Worm (Caenorhabditis elegans) whole organism, mixed stage, embryonic: ENCODE data around the gene ptp-4A2.

Experiments
- bed-3 ChIP-seq: fragments of 200-800 bp; sonication (Bioruptor generic); optimal IDR thresholded peaks from 3 replicates; lab custom pipeline; 2018; ENCODE audit warnings: mild to moderate bottlenecking, missing genetic modification characterization, moderate library complexity, missing compliant biosample characterization
- blmp-1 ChIP-seq: fragments of 150-350 bp; optimal IDR thresholded peaks from 2 replicates; lab custom pipeline; 2014; ENCODE audit warnings: missing biosample characterization, missing genetic modification characterization
- ceh-43 ChIP-seq: fragments of 200-800 bp; sonication (Bioruptor generic); optimal IDR thresholded peaks from 2 replicates; lab custom pipeline; 2018; ENCODE audit warnings: mild to moderate bottlenecking, missing genetic modification characterization, moderate library complexity, missing compliant biosample characterization
- ceh-83 ChIP-seq: fragments of 200-800 bp; sonication (Bioruptor generic); optimal IDR thresholded peaks from 2 replicates; lab custom pipeline; 2018; ENCODE audit warnings: mild to moderate bottlenecking, missing genetic modification characterization, missing compliant biosample characterization
- ces-1 ChIP-seq: fragments of 150-350 bp; optimal IDR thresholded peaks from 2 replicates; lab custom pipeline; 2014; ENCODE audit warnings: missing biosample characterization, missing genetic modification reagents, missing genetic modification characterization
- drap-1 ChIP-seq: fragments of 200-800 bp; sonication (Bioruptor generic); optimal IDR thresholded peaks from 3 replicates; lab custom pipeline; 2018; ENCODE audit warnings: mild to moderate bottlenecking, missing genetic modification characterization, missing compliant biosample characterization
- elt-1 ChIP-seq: sonication (generic microtip); optimal IDR thresholded peaks from 2 replicates; lab custom pipeline; 2017; ENCODE audit warnings: missing genetic modification characterization, mild to moderate bottlenecking, missing compliant biosample characterization, antibody characterized with exemption, moderate library complexity, borderline replicate concordance; ENCODE audit not compliant: insufficient read depth
- elt-3 ChIP-seq: fragments of 150-350 bp; optimal IDR thresholded peaks from 2 replicates; lab custom pipeline; 2014; ENCODE audit warnings: missing biosample characterization, missing genetic modification characterization
- flh-1 ChIP-seq: fragments of 200-800 bp; sonication (Bioruptor generic); optimal IDR thresholded peaks from 2 replicates; lab custom pipeline; 2018; ENCODE audit warnings: mild to moderate bottlenecking, missing genetic modification characterization, moderate library complexity, missing compliant biosample characterization
- ham-2 ChIP-seq: fragments of 200-800 bp; sonication (Bioruptor generic); optimal IDR thresholded peaks from 2 replicates; lab custom pipeline; 2018; ENCODE audit warnings: mild to moderate bottlenecking, missing genetic modification characterization, missing compliant biosample characterization
- hlh-1 ChIP-seq: fragments of 150-350 bp; optimal IDR thresholded peaks from 2 replicates; lab custom pipeline; 2014; ENCODE audit warnings: missing biosample characterization, missing genetic modification reagents, missing genetic modification characterization
- lin-13 ChIP-seq: fragments of 150-350 bp; optimal IDR thresholded peaks from 2 replicates; lab custom pipeline; 2014; ENCODE audit warnings: missing biosample characterization, missing genetic modification characterization
- lin-32 ChIP-seq: fragments of 200-800 bp; sonication (Bioruptor generic); optimal IDR thresholded peaks from 2 replicates; lab custom pipeline; 2018; ENCODE audit warnings: mild to moderate bottlenecking, missing genetic modification characterization, missing compliant biosample characterization
- lsy-2 ChIP-seq: fragments of 150-350 bp; optimal IDR thresholded peaks from 2 replicates; lab custom pipeline; 2014; ENCODE audit warnings: missing biosample characterization, missing genetic modification characterization
- mep-1 ChIP-seq: fragments of 150-350 bp; optimal IDR thresholded peaks from 2 replicates; lab custom pipeline; 2017; ENCODE audit warnings: missing biosample characterization, missing genetic modification reagents, missing genetic modification characterization, inconsistent platforms
- mls-2 ChIP-seq: sonication (generic microtip); optimal IDR thresholded peaks from 2 replicates; lab custom pipeline; 2016; ENCODE audit warnings: mild to moderate bottlenecking, missing genetic modification characterization, moderate library complexity, missing compliant biosample characterization
- nhr-12 ChIP-seq: fragments of 150-350 bp; optimal IDR thresholded peaks from 2 replicates; lab custom pipeline; 2014; ENCODE audit warnings: missing biosample characterization, missing genetic modification characterization
- nhr-2 ChIP-seq: fragments of 150-350 bp; optimal IDR thresholded peaks from 2 replicates; lab custom pipeline; 2014; ENCODE audit warnings: missing biosample characterization, missing genetic modification characterization
- nhr-237 ChIP-seq: fragments of 150-350 bp; optimal IDR thresholded peaks from 2 replicates; lab custom pipeline; 2014; ENCODE audit warnings: missing biosample characterization, missing genetic modification characterization
- nhr-28 ChIP-seq: fragments of 150-350 bp; optimal IDR thresholded peaks from 2 replicates; lab custom pipeline; 2014; ENCODE audit warnings: missing biosample characterization, missing genetic modification characterization
- pha-4 ChIP-seq: fragments of 150-350 bp; optimal IDR thresholded peaks from 2 replicates; lab custom pipeline; 2018; ENCODE audit warnings: missing biosample characterization, missing genetic modification reagents, missing genetic modification characterization
- sem-2 ChIP-seq: fragments of 200-800 bp; sonication (Bioruptor generic); optimal IDR thresholded peaks from 2 replicates; lab custom pipeline; 2018; ENCODE audit warnings: mild to moderate bottlenecking, missing genetic modification characterization, missing compliant biosample characterization
- sptf-1 ChIP-seq: sonication (generic microtip); optimal IDR thresholded peaks from 2 replicates; lab custom pipeline; 2017; ENCODE audit warnings: mild to moderate bottlenecking, missing genetic modification characterization, moderate library complexity, missing compliant biosample characterization
- tbx-8 ChIP-seq: fragments of 200-800 bp; sonication (Bioruptor generic); optimal IDR thresholded peaks from 2 replicates; lab custom pipeline; 2018; ENCODE audit warnings: mild to moderate bottlenecking, missing genetic modification characterization, moderate library complexity, missing compliant biosample characterization
- unc-120 ChIP-seq: sonication (generic microtip); optimal IDR thresholded peaks from 2 replicates; lab custom pipeline; 2017; ENCODE audit warnings: missing genetic modification characterization, missing compliant biosample characterization; ENCODE audit not compliant: poor library complexity, severe bottlenecking
- unc-39 ChIP-seq: fragments of 150-350 bp; optimal IDR thresholded peaks from 2 replicates; lab custom pipeline; 2014; ENCODE audit warnings: missing biosample characterization, missing genetic modification characterization
- zip-8 ChIP-seq: fragments of 150-350 bp; optimal IDR thresholded peaks from 2 replicates; lab custom pipeline; 2014; ENCODE audit warnings: missing biosample characterization, missing genetic modification characterization
- ztf-11 ChIP-seq: fragments of 150-350 bp; optimal IDR thresholded peaks from 2 replicates; lab custom pipeline; 2014; ENCODE audit warnings: missing biosample characterization, missing genetic modification characterization

Gene ptp-4A2

ce11 chrX:3943213-3943612, at the start of gene ptp-4A2:
Gene ptp-4A2, minus strand, starts transcription at chrX:3943313.
- TF ChIP-seq elt-3 (tag; lab: Kevin White, UChicago) (no peak), ztf-11 (tag; lab: Kevin White, UChicago) (no peak), nhr-237 (tag; lab: Kevin White, UChicago) (no peak), flh-1 (GFP tag; lab: Kevin White, UChicago) (no peak), nhr-28 (tag; lab: Kevin White, UChicago) (no peak)
- TF ChIP-seq, all 35 proteins: peak for 0

ce11 chrX:3991652-3992051, 48.5 kb upstream of the ptp-4A2 start:
- TF ChIP-seq ceh-83 (GFP tag; lab: Kevin White, UChicago) (no peak), lin-13 (tag; lab: Kevin White, UChicago) (no peak), ces-1 (GFP tag; lab: Kevin White, UChicago) (no peak), lin-32 (GFP tag; lab: Kevin White, UChicago) (no peak), elt-3 (tag; lab: Kevin White, UChicago) (no peak), sptf-1 (tag; lab: Kevin White, UChicago) (no peak), drap-1 (GFP tag; lab: Kevin White, UChicago) (no peak), flh-1 (GFP tag; lab: Kevin White, UChicago) (no peak), ceh-43 (GFP tag; lab: Kevin White, UChicago) (no peak), elt-1 (tag; lab: Kevin White, UChicago) (no peak), pha-4 (tag; lab: Kevin White, UChicago) (no peak), blmp-1 (no peak), tbx-8 (GFP tag; lab: Kevin White, UChicago) (no peak), nhr-237 (tag; lab: Kevin White, UChicago) (no peak)

- no peak for TF ChIP-seq sem-2
- TF ChIP-seq nhr-237 (tag; lab: Kevin White, UChicago): no peak
- TF ChIP-seq ham-2 (GFP tag; lab: Kevin White, UChicago): no peak
- TF ChIP-seq mep-1 (tag; lab: Kevin White, UChicago): no peak
- no peak for TF ChIP-seq unc-39 (tag; lab: Kevin White, UChicago)
- TF ChIP-seq ces-1 (GFP tag; lab: Kevin White, UChicago): peak; percentile 66
- TF ChIP-seq flh-1 (GFP tag; lab: Kevin White, UChicago): no peak
Observed at ce11 chrX:3990941-3991340, 47.8 kb upstream of the ptp-4A2 start.

ce11 chrX:3990495-3990894, 47.4 kb upstream of the ptp-4A2 start:
- TF ChIP-seq ham-2 (GFP tag; lab: Kevin White, UChicago) (no peak), sptf-1 (tag; lab: Kevin White, UChicago) (no peak), nhr-2 (tag; lab: Kevin White, UChicago) (no peak), ceh-43 (GFP tag; lab: Kevin White, UChicago) (no peak), nhr-237 (tag; lab: Kevin White, UChicago) (no peak), mep-1 (tag; lab: Kevin White, UChicago) (no peak), hlh-1 (tag; lab: Kevin White, UChicago) (no peak), mls-2 (tag; lab: Kevin White, UChicago) (no peak), bed-3 (GFP tag; lab: Kevin White, UChicago) (no peak), sem-2 (no peak), zip-8 (no peak), lsy-2 (tag; lab: Kevin White, UChicago) (no peak), ceh-83 (GFP tag; lab: Kevin White, UChicago) (no peak), unc-120 (tag; lab: Kevin White, UChicago) (no peak), nhr-12 (tag; lab: Kevin White, UChicago) (no peak)

DNA sequence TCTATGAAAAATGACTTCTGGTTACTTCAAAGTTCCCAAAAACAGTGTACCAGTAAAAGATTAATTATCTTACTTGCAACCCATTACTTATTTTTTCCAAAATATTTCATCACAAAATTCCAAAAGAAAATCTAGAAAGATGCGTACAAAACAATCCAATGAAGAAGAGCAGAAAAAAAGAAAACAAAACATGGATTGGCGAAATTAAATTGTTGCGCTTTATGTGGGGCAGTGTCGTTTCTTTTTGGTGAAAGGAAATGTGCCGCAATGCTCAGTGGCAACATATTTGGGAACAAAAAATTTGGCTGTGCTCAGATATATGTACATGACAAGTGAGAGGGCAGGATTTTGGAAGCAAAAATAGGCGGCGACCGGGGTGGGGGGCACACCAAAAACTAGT, 45.5 kb upstream of the ptp-4A2 start:
- TF ChIP-seq ces-1 (GFP tag; lab: Kevin White, UChicago) (peak; percentile 74), ztf-11 (tag; lab: Kevin White, UChicago) (no peak), mls-2 (tag; lab: Kevin White, UChicago) (no peak), nhr-12 (tag; lab: Kevin White, UChicago) (no peak), hlh-1 (tag; lab: Kevin White, UChicago) (no peak), blmp-1 (no peak)

- no peak for TF ChIP-seq hlh-1 (tag; lab: Kevin White, UChicago)
- no peak for TF ChIP-seq lin-13 (tag; lab: Kevin White, UChicago)
Observed at ce11 chrX:3982370-3982769, 39.3 kb upstream of the ptp-4A2 start.
